Worm (Caenorhabditis elegans) whole organism, midembryonic: Measurements from ENCODE around the gene C16A3.6.

Experiments used
- T22C8.4 ChIP-seq: fragments of 200-800 bp; sonication (Bioruptor generic); IDR thresholded peaks from 2 replicates; pipeline ENCODE4 v1.3.6; 2022; ENCODE audit warnings: missing genetic modification characterization, missing compliant biosample characterization
- cog-1 ChIP-seq: sonication (generic microtip); optimal IDR thresholded peaks from 2 replicates; lab custom pipeline; 2016; ENCODE audit warnings: missing genetic modification characterization, missing compliant biosample characterization
- flt-1 ChIP-seq: fragments of 200-800 bp; sonication (Bioruptor generic); IDR thresholded peaks from 2 replicates; pipeline ENCODE4 v1.3.6; 2022; ENCODE audit warnings: missing genetic modification characterization, missing compliant biosample characterization
- klf-2 ChIP-seq: fragments of 200-800 bp; sonication (Bioruptor generic); conservative IDR thresholded peaks from 2 replicates; pipeline ENCODE4 v1.3.6; 2022; ENCODE audit warnings: missing genetic modification reagents, missing genetic modification characterization, missing compliant biosample characterization
- med-1 ChIP-seq: sonication (generic microtip); optimal IDR thresholded peaks from 2 replicates; lab custom pipeline; 2017; ENCODE audit warnings: missing genetic modification characterization, mild to moderate bottlenecking, missing compliant biosample characterization, antibody characterized with exemption, missing genetic modification reagents; ENCODE audit not compliant: insufficient read depth
- ref-1 ChIP-seq: fragments of 200-800 bp; sonication (Bioruptor generic); conservative IDR thresholded peaks from 2 replicates; pipeline ENCODE4 v1.3.6; 2022; ENCODE audit warnings: missing genetic modification reagents, missing genetic modification characterization, missing compliant biosample characterization
- tab-1 ChIP-seq: fragments of 200-800 bp; sonication (Bioruptor generic); IDR thresholded peaks from 2 replicates; pipeline ENCODE4 v1.3.6; 2022; ENCODE audit warnings: missing genetic modification characterization, missing compliant biosample characterization
- ztf-23 ChIP-seq: fragments of 200-800 bp; sonication (Bioruptor generic); IDR thresholded peaks from 2 replicates; pipeline ENCODE4 v1.3.6; 2022; ENCODE audit warnings: missing genetic modification reagents, missing genetic modification characterization, missing compliant biosample characterization
- ztf-29 ChIP-seq: fragments of 200-800 bp; sonication (Bioruptor generic); IDR thresholded peaks from 2 replicates; pipeline ENCODE4 v1.3.6; 2022; ENCODE audit warnings: missing genetic modification reagents, missing genetic modification characterization, missing compliant biosample characterization

The C16A3.6 gene

DNA sequence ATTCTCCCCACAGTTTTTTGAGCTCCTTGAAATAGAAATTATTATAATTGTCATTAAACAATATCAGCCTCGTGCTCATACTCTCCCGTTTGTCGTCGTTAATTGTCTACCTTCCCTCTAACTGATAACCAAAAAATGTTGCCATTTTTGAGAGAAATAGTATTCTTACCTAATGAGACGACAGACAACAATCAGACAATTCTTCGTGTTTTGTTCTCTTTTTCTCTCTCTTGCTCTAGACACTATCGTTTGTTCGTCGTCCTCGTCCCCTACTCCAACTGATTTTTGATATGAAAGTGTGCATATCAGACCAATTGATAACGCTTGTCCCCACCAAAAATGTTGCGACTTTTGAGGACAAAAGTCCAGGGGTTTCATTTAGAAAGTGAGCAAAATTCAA, 17.5 kb upstream of the C16A3.6 start:
- TF ChIP-seq ztf-23 (GFP tag; lab: Robert Waterston, UW) (no peak), med-1 (GFP tag; lab: Kevin White, UChicago) (no peak), tab-1 (no peak), klf-2 (GFP tag; lab: Robert Waterston, UW) (no peak), T22C8.4 (GFP tag; lab: Robert Waterston, UW) (no peak), ztf-29 (no peak), ref-1 (GFP tag; lab: Robert Waterston, UW) (no peak), flt-1 (GFP tag; lab: Robert Waterston, UW) (no peak), cog-1 (tag; lab: Kevin White, UChicago) (no peak)

DNA sequence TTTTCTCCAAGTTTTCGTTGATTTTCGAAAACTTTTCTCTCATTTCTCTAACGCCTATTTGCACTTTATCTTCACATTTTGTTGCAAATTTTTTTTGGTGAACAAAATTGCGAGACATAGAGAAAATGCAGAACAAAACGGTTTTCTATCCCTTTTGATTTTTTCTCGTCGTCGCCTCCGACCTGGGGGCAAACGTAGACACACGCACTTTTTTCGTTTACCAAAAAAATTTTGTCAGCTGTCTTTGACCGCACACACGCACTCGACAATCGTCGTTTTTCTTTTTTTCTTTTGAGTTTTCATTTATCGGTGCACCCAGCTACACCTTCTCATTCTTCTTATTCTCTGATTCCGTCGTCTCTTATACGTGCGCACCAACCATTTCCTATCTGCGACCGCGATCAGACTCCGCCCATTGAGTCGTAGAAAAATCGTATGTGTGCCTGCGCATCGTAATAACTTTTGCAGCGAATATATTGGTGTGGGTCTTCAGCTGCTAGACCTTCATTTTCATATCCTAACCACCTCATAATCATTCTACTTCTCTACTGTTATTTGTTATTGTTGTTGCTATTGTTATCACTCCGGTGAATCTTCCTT, 16.6 kb upstream of the C16A3.6 start:
- no peak for TF ChIP-seq flt-1 (GFP tag; lab: Robert Waterston, UW)
- TF ChIP-seq ztf-23 (GFP tag; lab: Robert Waterston, UW) = no peak
- no peak for TF ChIP-seq cog-1 (tag; lab: Kevin White, UChicago)

DNA sequence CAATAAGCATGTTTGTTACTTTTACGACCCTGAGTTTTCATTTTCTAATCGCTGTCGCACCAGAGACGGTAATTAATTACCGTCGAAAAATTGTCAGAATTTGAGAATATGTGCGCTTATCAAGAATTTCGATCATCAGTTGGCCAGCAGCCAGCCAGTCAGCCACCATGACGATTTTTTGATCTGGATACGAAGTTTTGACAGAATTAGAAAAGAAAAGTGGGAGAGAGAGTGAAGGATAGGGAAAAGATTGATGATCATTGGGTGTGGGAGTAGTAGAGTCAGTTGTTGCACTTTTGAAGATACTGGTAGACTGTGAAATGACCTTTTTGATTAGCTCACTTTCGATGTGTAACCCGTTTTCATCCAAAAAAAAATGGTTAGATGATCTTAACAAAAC, 14.6 kb upstream of the C16A3.6 start:
- no peak for TF ChIP-seq ztf-23 (GFP tag; lab: Robert Waterston, UW)
- no peak for TF ChIP-seq flt-1 (GFP tag; lab: Robert Waterston, UW)

DNA sequence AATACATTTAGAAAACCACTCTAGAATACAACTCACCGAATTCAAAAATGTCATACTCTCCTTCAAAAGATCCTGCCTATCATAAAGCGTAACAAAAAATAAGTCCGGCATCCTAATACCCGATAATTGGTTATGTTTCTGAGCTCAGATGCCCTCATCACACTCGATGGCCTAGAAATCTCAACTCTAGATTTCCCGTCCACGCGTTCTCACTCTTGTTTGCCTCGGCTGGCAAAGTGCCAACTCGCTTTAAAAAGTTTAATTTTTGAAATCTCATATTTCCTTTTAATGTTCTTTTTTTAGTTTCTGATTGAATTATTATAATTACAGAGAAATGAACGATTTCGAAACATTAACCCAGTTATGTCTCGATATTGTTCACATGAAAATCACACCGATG, 11.3 kb upstream of the C16A3.6 start, which contains the start of the genes C56G2.15 and thoc-2:
C56G2.15 (minus strand) TSS at position 188 of the 400 bp plus-strand sequence.
thoc-2 (plus strand) TSS at position 331 of the 400 bp plus-strand sequence.
- TF ChIP-seq flt-1 (GFP tag; lab: Robert Waterston, UW) (no peak), tab-1 (no peak), T22C8.4 (GFP tag; lab: Robert Waterston, UW) (no peak), klf-2 (GFP tag; lab: Robert Waterston, UW) (no peak), ref-1 (GFP tag; lab: Robert Waterston, UW) (no peak), cog-1 (tag; lab: Kevin White, UChicago) (no peak), ztf-29 (no peak), ztf-23 (GFP tag; lab: Robert Waterston, UW) (no peak), med-1 (GFP tag; lab: Kevin White, UChicago) (no peak)

DNA sequence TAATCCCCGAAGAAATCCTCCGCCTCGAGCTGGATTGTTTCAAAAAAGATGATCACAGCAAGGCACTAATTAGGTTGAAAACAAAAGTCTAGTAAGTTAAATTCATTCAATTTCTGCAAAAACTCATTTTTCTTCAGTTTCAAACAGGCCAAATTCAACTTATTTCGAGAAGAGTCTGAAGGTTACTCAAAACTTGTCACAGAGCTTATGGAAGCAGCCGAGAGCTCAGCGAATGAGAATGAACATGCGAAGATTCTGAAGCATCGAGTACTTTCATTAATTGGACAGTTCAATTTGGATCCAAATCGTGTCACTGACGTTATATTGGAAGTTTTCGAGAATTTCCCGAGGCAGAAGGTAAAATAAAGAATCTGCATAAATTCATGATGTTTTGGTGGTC, 10.5 kb upstream of the C16A3.6 start:
- TF ChIP-seq ref-1 (GFP tag; lab: Robert Waterston, UW) (no peak), tab-1 (no peak), cog-1 (tag; lab: Kevin White, UChicago) (no peak), ztf-29 (no peak), med-1 (GFP tag; lab: Kevin White, UChicago) (no peak), T22C8.4 (GFP tag; lab: Robert Waterston, UW) (no peak), klf-2 (GFP tag; lab: Robert Waterston, UW) (no peak), ztf-23 (GFP tag; lab: Robert Waterston, UW) (no peak), flt-1 (GFP tag; lab: Robert Waterston, UW) (no peak)

DNA sequence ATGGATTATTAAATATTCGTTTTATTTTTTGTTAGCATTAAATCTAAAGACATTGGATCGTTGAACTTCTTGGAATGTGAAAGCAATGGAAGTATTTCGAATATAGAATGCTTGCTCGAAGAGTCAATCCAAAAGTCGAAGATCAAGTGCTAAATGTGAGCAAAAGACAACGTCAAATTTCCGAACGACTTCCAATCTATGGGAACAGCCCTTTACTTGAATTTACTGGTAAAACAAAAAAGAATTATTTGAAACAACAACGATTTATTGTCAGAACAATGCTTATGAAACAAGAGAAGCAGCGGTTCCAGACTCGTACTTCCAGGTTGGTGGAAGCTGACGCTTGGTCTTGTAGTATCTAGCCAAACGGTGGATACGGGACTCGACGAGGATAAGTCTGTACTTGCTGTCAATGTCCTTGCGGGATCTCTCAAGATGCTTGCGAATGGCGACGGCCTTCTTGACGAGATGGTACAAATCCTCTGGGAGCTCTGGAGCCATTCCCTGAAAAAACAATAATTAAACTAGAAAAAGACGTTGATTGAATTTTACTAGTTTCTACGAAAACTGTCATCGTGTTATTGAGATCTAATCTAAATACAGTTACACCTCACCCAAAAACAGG, 5.0 kb upstream of the C16A3.6 start:
- TF ChIP-seq tab-1 (no peak), klf-2 (GFP tag; lab: Robert Waterston, UW) (no peak), med-1 (GFP tag; lab: Kevin White, UChicago) (no peak), ztf-23 (GFP tag; lab: Robert Waterston, UW) (no peak), cog-1 (tag; lab: Kevin White, UChicago) (no peak), ref-1 (GFP tag; lab: Robert Waterston, UW) (no peak), T22C8.4 (GFP tag; lab: Robert Waterston, UW) (no peak)

DNA sequence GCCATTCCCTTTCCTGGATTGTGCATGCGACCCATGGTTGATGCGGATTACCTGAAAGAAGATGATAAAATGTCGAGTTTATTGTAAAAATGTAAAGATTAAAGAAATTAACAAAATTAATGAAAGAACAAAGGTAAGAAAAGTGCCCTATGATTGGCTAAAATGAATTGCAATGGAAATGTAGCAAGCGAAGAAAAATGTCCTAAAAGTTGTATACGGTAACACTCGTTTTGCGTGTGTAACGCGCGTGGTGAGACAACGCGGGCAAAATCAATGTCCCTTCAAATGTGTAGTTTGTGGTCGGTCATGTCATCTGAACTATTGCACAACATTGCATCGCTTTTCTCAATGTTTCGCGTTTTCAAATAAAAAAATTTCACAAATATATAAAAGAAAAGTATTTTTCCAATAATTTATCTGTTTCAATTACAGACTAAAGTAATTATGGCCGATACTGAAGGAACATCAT, 4.0 kb upstream of the C16A3.6 start, which contains the start of the genes rps-13 and nfx-1:
rps-13 (minus strand) TSS at position 51 of the 469 bp plus-strand sequence.
nfx-1 (plus strand) TSS at position 433 of the 469 bp plus-strand sequence.
- no peak for TF ChIP-seq ztf-29
- TF ChIP-seq flt-1 (GFP tag; lab: Robert Waterston, UW) = peak; percentile 72
- TF ChIP-seq T22C8.4 (GFP tag; lab: Robert Waterston, UW) = no peak
- TF ChIP-seq cog-1 (tag; lab: Kevin White, UChicago) = peak; percentile 65
- no peak for TF ChIP-seq tab-1

DNA sequence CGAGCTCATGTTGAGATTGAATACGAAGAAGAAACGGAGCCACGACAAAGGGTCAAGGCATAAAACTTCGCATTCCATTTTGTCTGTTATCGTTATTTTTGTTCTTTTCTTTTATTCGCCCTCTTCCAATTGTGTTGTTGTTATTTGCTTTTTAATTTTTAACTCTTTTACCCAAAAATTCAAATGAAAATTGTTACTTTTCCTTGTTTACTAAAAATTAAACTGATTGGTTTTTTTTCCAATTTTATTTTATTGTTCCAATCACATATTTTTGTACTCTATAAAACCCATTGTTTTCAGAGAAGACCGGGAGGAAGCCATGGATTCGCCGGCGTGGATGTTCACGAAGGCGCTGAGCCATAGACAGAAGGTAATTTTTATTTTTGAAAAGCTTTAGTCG, 1.5 kb downstream of the C16A3.6 start, which contains the start of gene C16A3.5:
C16A3.5 (plus strand) TSS at position 301 of the 400 bp plus-strand sequence.
- TF ChIP-seq klf-2 (GFP tag; lab: Robert Waterston, UW) = no peak
- no peak for TF ChIP-seq T22C8.4 (GFP tag; lab: Robert Waterston, UW)
- TF ChIP-seq ztf-29 = no peak
- no peak for TF ChIP-seq flt-1 (GFP tag; lab: Robert Waterston, UW)

DNA sequence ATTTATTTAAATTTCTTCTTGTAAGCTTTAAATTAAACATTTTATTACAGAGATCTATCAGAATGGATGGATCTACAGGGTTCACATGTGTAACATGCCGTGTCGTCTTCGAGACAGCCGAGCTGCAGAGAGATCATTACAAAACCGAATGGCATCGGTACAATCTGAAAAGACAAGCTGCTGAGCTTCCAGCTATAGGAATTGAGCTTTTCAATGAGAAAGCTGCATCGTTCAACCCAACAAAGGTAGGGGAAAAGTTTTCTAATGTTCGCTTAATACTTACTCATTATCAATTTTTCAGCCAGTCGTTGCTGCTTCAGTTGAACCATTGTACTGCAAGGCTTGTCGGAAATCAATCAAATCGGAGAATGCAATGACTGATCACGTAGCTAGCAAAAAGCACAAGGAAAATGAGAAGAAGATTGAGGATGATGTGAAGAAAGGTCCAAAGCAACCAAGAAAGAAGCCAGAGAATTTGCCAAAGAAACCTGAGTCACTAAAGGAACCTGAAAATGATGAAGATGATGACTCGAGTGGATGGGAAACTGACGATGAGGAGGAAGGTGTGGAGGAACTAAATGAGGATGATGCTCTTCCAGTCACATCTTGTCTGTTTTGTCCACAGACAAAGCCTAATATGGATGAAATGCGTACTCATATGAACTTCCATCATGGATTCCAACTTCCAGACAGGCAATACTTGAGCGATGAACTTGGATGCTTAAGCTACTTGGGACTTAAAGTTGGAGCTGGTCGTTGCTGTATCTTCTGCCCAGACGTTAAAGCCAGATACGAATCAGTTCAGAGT, 2.8 kb downstream of the C16A3.6 start, which contains the start of gene znf-622:
znf-622 (plus strand) TSS at position 51 of the 808 bp plus-strand sequence.
- TF ChIP-seq cog-1 (tag; lab: Kevin White, UChicago) = no peak
- TF ChIP-seq ztf-23 (GFP tag; lab: Robert Waterston, UW) = no peak
- TF ChIP-seq flt-1 (GFP tag; lab: Robert Waterston, UW) = no peak
- TF ChIP-seq tab-1 = no peak
- no peak for TF ChIP-seq ref-1 (GFP tag; lab: Robert Waterston, UW)
- no peak for TF ChIP-seq med-1 (GFP tag; lab: Kevin White, UChicago)
- no peak for TF ChIP-seq ztf-29
- TF ChIP-seq T22C8.4 (GFP tag; lab: Robert Waterston, UW) = no peak
- no peak for TF ChIP-seq klf-2 (GFP tag; lab: Robert Waterston, UW)
